Fruit fly (Drosophila melanogaster) whole organism, embryonic: ENCODE data around the gene dib.

Experiments
- Atf6 ChIP-seq: fragments of 200-800 bp; sonication (Bioruptor generic); IDR thresholded peaks from 2 replicates; pipeline ENCODE4 v1.3.6; 2022; ENCODE audit warnings: missing biosample characterization, missing genetic modification characterization
- CG10366 ChIP-seq: fragments of 200-800 bp; sonication (Bioruptor generic); IDR thresholded peaks from 2 replicates; pipeline ENCODE4 v1.3.6; 2022; ENCODE audit warnings: missing biosample characterization, missing genetic modification characterization
- CG11247 ChIP-seq: fragments of 200-800 bp; sonication (Bioruptor generic); IDR thresholded peaks from 2 replicates; pipeline ENCODE4 v1.3.6; 2022; ENCODE audit warnings: missing biosample characterization, missing genetic modification characterization
- CG14710 ChIP-seq: fragments of 200-800 bp; sonication (Bioruptor generic); optimal IDR thresholded peaks from 3 replicates; lab custom pipeline; 2019; ENCODE audit warnings: missing biosample characterization, mild to moderate bottlenecking, missing genetic modification characterization, moderate library complexity
- CG15696 ChIP-seq: fragments of 200-800 bp; sonication (Bioruptor generic); optimal IDR thresholded peaks from 2 replicates; lab custom pipeline; 2019; ENCODE audit warnings: missing biosample characterization, mild to moderate bottlenecking, missing genetic modification characterization, moderate library complexity
- CG1602 ChIP-seq: fragments of 200-800 bp; sonication (Bioruptor generic); optimal IDR thresholded peaks from 3 replicates; lab custom pipeline; 2016; ENCODE audit warnings: missing biosample characterization, missing genetic modification characterization
- CG1647 ChIP-seq: fragments of 200-800 bp; sonication (Bioruptor generic); optimal IDR thresholded peaks from 3 replicates; lab custom pipeline; 2016; ENCODE audit warnings: missing biosample characterization, missing genetic modification characterization
- CG18011 ChIP-seq: fragments of 200-800 bp; sonication (Bioruptor generic); optimal IDR thresholded peaks from 2 replicates; lab custom pipeline; 2017; ENCODE audit warnings: missing biosample characterization, missing genetic modification characterization, mild to moderate bottlenecking, moderate library complexity, missing genotype
- CG2120 ChIP-seq: fragments of 200-800 bp; sonication (Bioruptor generic); optimal IDR thresholded peaks from 3 replicates; lab custom pipeline; 2016; ENCODE audit warnings: missing biosample characterization, missing genetic modification characterization
- CG31224 ChIP-seq: fragments of 200-800 bp; sonication (Bioruptor generic); IDR thresholded peaks from 2 replicates; pipeline ENCODE4 v1.3.6; 2022; ENCODE audit warnings: missing biosample characterization, missing genetic modification characterization
- CG32767 ChIP-seq: fragments of 200-800 bp; sonication (Bioruptor generic); IDR thresholded peaks from 2 replicates; pipeline ENCODE4 v1.3.6; 2022; ENCODE audit warnings: missing biosample characterization, missing genetic modification characterization
- CG3281 ChIP-seq: fragments of 200-800 bp; sonication (Bioruptor generic); optimal IDR thresholded peaks from 3 replicates; lab custom pipeline; 2017; ENCODE audit warnings: missing biosample characterization, mild to moderate bottlenecking, missing genetic modification characterization
- CG3407 ChIP-seq: fragments of 200-800 bp; sonication (Bioruptor generic); optimal IDR thresholded peaks from 2 replicates; lab custom pipeline; 2018; ENCODE audit warnings: missing biosample characterization, mild to moderate bottlenecking, missing genetic modification characterization
- CG3726 ChIP-seq: fragments of 200-800 bp; sonication (Bioruptor generic); IDR thresholded peaks from 3 replicates; pipeline ENCODE4, ENCODE4 v1.3.6; 2022; ENCODE audit warnings: missing biosample characterization, missing genetic modification characterization
- CG4328 ChIP-seq: fragments of 200-800 bp; sonication (Bioruptor generic); optimal IDR thresholded peaks from 3 replicates; lab custom pipeline; 2017; ENCODE audit warnings: missing biosample characterization, missing genetic modification reagents, missing genetic modification characterization
- CG6683 ChIP-seq: fragments of 200-800 bp; sonication (Bioruptor generic); optimal IDR thresholded peaks from 2 replicates; lab custom pipeline; 2017; ENCODE audit warnings: missing biosample characterization, mild to moderate bottlenecking, missing genetic modification characterization, missing genetic modification reagents
- CG6689 ChIP-seq: fragments of 200-800 bp; sonication (Bioruptor generic); IDR thresholded peaks from 2 replicates; pipeline ENCODE4 v1.3.6; 2022; ENCODE audit warnings: missing biosample characterization, missing genetic modification characterization
- CG8359 ChIP-seq: fragments of 200-800 bp; sonication (Bioruptor generic); optimal IDR thresholded peaks from 2 replicates; lab custom pipeline; 2017; ENCODE audit warnings: missing biosample characterization, mild to moderate bottlenecking, missing genetic modification characterization, borderline replicate concordance
- CG9876 ChIP-seq: fragments of 200-800 bp; sonication (Bioruptor generic); optimal IDR thresholded peaks from 2 replicates; lab custom pipeline; 2016; ENCODE audit warnings: missing biosample characterization, missing genetic modification characterization
- CkIIα-i1 ChIP-seq: fragments of 200-800 bp; sonication (Bioruptor generic); IDR thresholded peaks from 2 replicates; pipeline ENCODE4 v1.3.6; 2022; ENCODE audit warnings: missing biosample characterization, missing genetic modification characterization
- Dp ChIP-seq: fragments of 200-800 bp; sonication (Bioruptor generic); optimal IDR thresholded peaks from 2 replicates; lab custom pipeline; 2018; ENCODE audit warnings: missing biosample characterization, mild to moderate bottlenecking, missing genetic modification characterization, moderate library complexity
- Drgx ChIP-seq: fragments of 200-800 bp; sonication (Bioruptor generic); IDR thresholded peaks from 2 replicates; pipeline ENCODE4 v1.3.6; 2022; ENCODE audit warnings: missing biosample characterization, missing genetic modification characterization
- HmgZ ChIP-seq: fragments of 200-800 bp; sonication (Bioruptor generic); optimal IDR thresholded peaks from 2 replicates; lab custom pipeline; 2018; ENCODE audit warnings: missing biosample characterization, mild to moderate bottlenecking, missing genetic modification characterization
- Lim3 ChIP-seq: fragments of 200-800 bp; sonication (Bioruptor generic); IDR thresholded peaks from 2 replicates; pipeline ENCODE4 v1.3.6; 2022; ENCODE audit warnings: missing biosample characterization, missing genetic modification characterization
- Nf-YB ChIP-seq: fragments of 200-800 bp; sonication (Bioruptor generic); optimal IDR thresholded peaks from 3 replicates; lab custom pipeline; 2019; ENCODE audit warnings: missing biosample characterization, mild to moderate bottlenecking, missing genetic modification characterization, moderate library complexity
- Scr ChIP-seq: fragments of 200-800 bp; sonication (Bioruptor generic); IDR thresholded peaks from 2 replicates; pipeline ENCODE4 v1.3.6; 2022; ENCODE audit warnings: missing biosample characterization, missing genetic modification characterization; ENCODE audit not compliant: partially characterized antibody
- Sox100B ChIP-seq: fragments of 200-800 bp; sonication (Bioruptor generic); optimal IDR thresholded peaks from 3 replicates; lab custom pipeline; 2018; ENCODE audit warnings: missing biosample characterization, mild to moderate bottlenecking, missing genetic modification characterization
- Ssrp ChIP-seq: fragments of 200-800 bp; sonication (Bioruptor generic); optimal IDR thresholded peaks from 2 replicates; lab custom pipeline; 2018; ENCODE audit warnings: missing biosample characterization, mild to moderate bottlenecking, missing genetic modification characterization, moderate library complexity
- Stat92E ChIP-seq, 3 experiments: fragments of >200 bp in 2 of 3; fragments of 200-800 bp in 1 of 3; sonication (Bioruptor generic) in 1 of 3; optimal IDR thresholded peaks; 2 replicates each; lab custom pipeline; 2017 to 2019; ENCODE audit warnings: missing biosample characterization in 3 of 3, missing genetic modification characterization in 3 of 3, mild to moderate bottlenecking in 1 of 3, moderate library complexity in 1 of 3
- ase ChIP-seq: fragments of 200-800 bp; sonication (Bioruptor generic); IDR thresholded peaks from 3 replicates; pipeline ENCODE4 v1.3.6; 2022; ENCODE audit warnings: missing biosample characterization, missing genetic modification characterization
- cad ChIP-seq: fragments of >200 bp; optimal IDR thresholded peaks from 2 replicates; lab custom pipeline; 2017; ENCODE audit warnings: missing biosample characterization, missing genetic modification characterization
- dmrt11E ChIP-seq: fragments of 200-800 bp; sonication (Bioruptor generic); optimal IDR thresholded peaks from 3 replicates; lab custom pipeline; 2018; ENCODE audit warnings: missing biosample characterization, mild to moderate bottlenecking, missing genetic modification characterization, moderate library complexity
- dpn ChIP-seq, 2 experiments: fragments of 200-800 bp; sonication (Bioruptor generic); optimal IDR thresholded peaks; 3 replicates each; lab custom pipeline; 2016; ENCODE audit warnings: missing biosample characterization in 2 of 2, missing genetic modification characterization in 2 of 2
- fd102C ChIP-seq: fragments of 200-800 bp; sonication (Bioruptor generic); optimal IDR thresholded peaks from 2 replicates; lab custom pipeline; 2018; ENCODE audit warnings: missing biosample characterization, mild to moderate bottlenecking, missing genetic modification characterization, moderate library complexity
- h ChIP-seq: fragments of >200 bp; optimal IDR thresholded peaks from 2 replicates; lab custom pipeline; 2017
- lov ChIP-seq, 2 experiments: fragments of 200-800 bp in 1 of 2; fragments of >200 bp in 1 of 2; sonication (Bioruptor generic) in 1 of 2; IDR thresholded peaks in 1 of 2; optimal IDR thresholded peaks in 1 of 2; 2 replicates in 1 of 2; 3 replicates in 1 of 2; pipeline versions ENCODE4 v1.3.6 to Lab custom; 2017 to 2022; ENCODE audit warnings: missing biosample characterization in 1 of 2, missing genetic modification characterization in 1 of 2
- nerfin-1 ChIP-seq: fragments of 200-800 bp; sonication (Bioruptor generic); optimal IDR thresholded peaks from 3 replicates; lab custom pipeline; 2019; ENCODE audit warnings: missing biosample characterization, mild to moderate bottlenecking, missing genetic modification characterization, moderate library complexity
- odd ChIP-seq: fragments of 200-800 bp; sonication (Bioruptor generic); optimal IDR thresholded peaks from 2 replicates; lab custom pipeline; 2017; ENCODE audit warnings: missing biosample characterization, mild to moderate bottlenecking, missing genetic modification characterization
- pan ChIP-seq, 4 experiments: fragments of >200 bp in 3 of 4; fragments of 200-800 bp in 1 of 4; sonication (Bioruptor generic) in 1 of 4; optimal IDR thresholded peaks in 3 of 4; IDR thresholded peaks in 1 of 4; 2 replicates each; pipeline versions ENCODE4 v1.3.6 to Lab custom; 2017 to 2022; ENCODE audit warnings: missing biosample characterization in 2 of 4, missing genetic modification characterization in 2 of 4, mixed read lengths in 1 of 4
- pzg ChIP-seq: fragments of 200-800 bp; sonication (Bioruptor generic); optimal IDR thresholded peaks from 3 replicates; lab custom pipeline; 2018; ENCODE audit warnings: missing biosample characterization, mild to moderate bottlenecking, missing genetic modification characterization, moderate library complexity
- ranshi ChIP-seq: fragments of 200-800 bp; sonication (Bioruptor generic); IDR thresholded peaks from 2 replicates; pipeline ENCODE4 v1.3.6; 2022; ENCODE audit warnings: missing biosample characterization, missing genetic modification characterization
- salm ChIP-seq: fragments of 200-800 bp; sonication (Bioruptor generic); optimal IDR thresholded peaks from 2 replicates; lab custom pipeline; 2018; ENCODE audit warnings: missing biosample characterization, mild to moderate bottlenecking, missing genetic modification characterization
- sc ChIP-seq, 3 experiments: fragments of >200 bp in 2 of 3; fragments of 200-800 bp in 1 of 3; sonication (Bioruptor generic) in 1 of 3; optimal IDR thresholded peaks; 2 replicates in 2 of 3; 3 replicates in 1 of 3; lab custom pipeline; 2017; ENCODE audit warnings: mild to moderate bottlenecking in 1 of 3, missing biosample characterization in 1 of 3, missing genetic modification characterization in 1 of 3, missing genetic modification reagents in 1 of 3
- slp2 ChIP-seq: fragments of 200-800 bp; sonication (Bioruptor generic); optimal IDR thresholded peaks from 2 replicates; lab custom pipeline; 2016; ENCODE audit warnings: missing biosample characterization, missing genetic modification characterization
- sna ChIP-seq: fragments of 200-800 bp; sonication (Bioruptor generic); IDR thresholded peaks from 2 replicates; pipeline ENCODE4 v1.3.6; 2022; ENCODE audit warnings: missing biosample characterization, missing genetic modification characterization; ENCODE audit not compliant: partially characterized antibody
- sqz ChIP-seq: fragments of 200-800 bp; sonication (Bioruptor generic); optimal IDR thresholded peaks from 3 replicates; lab custom pipeline; 2018; ENCODE audit warnings: missing biosample characterization, mild to moderate bottlenecking, missing genetic modification characterization
- sr ChIP-seq: fragments of 200-800 bp; sonication (Bioruptor generic); IDR thresholded peaks from 3 replicates; pipeline ENCODE4 v1.3.6; 2022; ENCODE audit warnings: missing biosample characterization, missing genetic modification characterization
- ssp ChIP-seq: fragments of 200-800 bp; sonication (Bioruptor generic); IDR thresholded peaks from 2 replicates; pipeline ENCODE4 v1.3.6; 2022; ENCODE audit warnings: missing biosample characterization, missing genetic modification characterization
- zfh2 ChIP-seq: fragments of 200-800 bp; sonication (Bioruptor generic); optimal IDR thresholded peaks from 2 replicates; lab custom pipeline; 2016; ENCODE audit warnings: missing biosample characterization, missing genetic modification characterization

Gene dib

DNA sequence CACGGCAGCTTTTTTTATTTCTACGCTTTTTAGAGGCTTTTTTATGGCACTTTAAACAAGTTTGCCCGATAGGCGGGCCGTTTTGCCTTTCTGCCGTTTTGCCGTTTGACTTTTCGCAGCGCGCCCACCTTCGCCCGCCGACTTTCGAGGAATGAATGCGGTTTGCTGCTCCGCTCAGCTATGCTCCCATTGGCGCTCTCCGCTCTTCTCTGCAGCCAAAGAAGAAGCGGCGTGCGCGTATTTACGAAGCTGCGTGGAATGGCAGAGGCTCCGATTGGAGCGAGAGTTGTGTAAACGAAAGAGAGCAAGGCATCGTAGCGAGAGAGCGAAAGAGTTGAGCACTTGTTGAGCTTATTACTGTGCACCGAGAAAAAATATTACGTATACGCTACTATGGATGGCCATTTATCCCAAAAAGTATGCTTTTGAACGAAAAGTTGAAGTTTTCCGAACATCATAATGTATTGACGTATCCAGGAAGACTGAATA, 9.5 kb downstream of the dib start, which contains the start of gene wit (continued):
- TF ChIP-seq nerfin-1 (tag; lab: Kevin White, UChicago) (no peak), sc (optimal IDR thresholded peaks at IDR 0.05; lab: Kevin White, UChicago) (no peak), sc (GFP tag; optimal IDR thresholded peaks at IDR 0.05; lab: Kevin White, UChicago) (no peak), HmgZ (tag; lab: Kevin White, UChicago) (peak; percentile 26), slp2 (GFP tag; lab: Kevin White, UChicago) (no peak), CkIIα-i1 (no peak), Dp (GFP tag; lab: Kevin White, UChicago) (peak; percentile 6), Drgx (GFP tag; lab: Robert Waterston, UW) (peak; percentile 48; the same call in 1 of the 2 replicates), CG2120 (GFP tag; lab: Kevin White, UChicago) (peak; percentile 58), Nf-YB (GFP tag; lab: Kevin White, UChicago) (peak; percentile 41), CG4328 (peak; percentile 18), lov (optimal IDR thresholded peaks at IDR 0.05; lab: Kevin White, UChicago) (no peak), lov (GFP tag; IDR thresholded peaks at IDR 0.05; lab: Robert Waterston, UW) (no peak), Stat92E (GFP tag; optimal IDR thresholded peaks at IDR 0.05; lab: Kevin White, UChicago) (no peak), CG31224 (GFP tag; lab: Robert Waterston, UW) (no peak), cad (GFP tag; lab: Kevin White, UChicago) (no peak), pan (optimal IDR thresholded peaks at IDR 0.05; lab: Kevin White, UChicago) (no peak), pan (GFP tag; optimal IDR thresholded peaks at IDR 0.05 in 1 of 2, IDR thresholded peaks at IDR 0.05 in 1 of 2) (peak in 1 of 2 experiments; percentile 30), CG3726 (GFP tag; lab: Robert Waterston, UW) (no peak), sna (GFP tag; lab: Robert Waterston, UW) (peak; percentile 70), CG1647 (GFP tag; lab: Kevin White, UChicago) (no peak), CG11247 (GFP tag; lab: Robert Waterston, UW) (no peak), zfh2 (GFP tag; lab: Kevin White, UChicago) (no peak), ssp (no peak), dpn (GFP tag; optimal IDR thresholded peaks at IDR 0.05; lab: Kevin White, UChicago) (no peak), CG6689 (GFP tag; lab: Robert Waterston, UW) (no peak), CG1602 (GFP tag; lab: Kevin White, UChicago) (no peak), h (no peak), CG10366 (GFP tag; lab: Robert Waterston, UW) (no peak), CG15696 (tag; lab: Kevin White, UChicago) (no peak), odd (GFP tag; lab: Kevin White, UChicago) (peak; percentile 45), Atf6 (GFP tag; lab: Robert Waterston, UW) (0 out of 2 replicates have a peak, but pooled peaks have one; percentile 17), CG18011 (GFP tag; lab: Kevin White, UChicago) (no peak), CG6683 (GFP tag; lab: Kevin White, UChicago) (no peak), ranshi (GFP tag; lab: Robert Waterston, UW) (peak; percentile 11; the same call in 1 of the 2 replicates), CG3281 (peak; percentile 1), salm (tag; lab: Kevin White, UChicago) (no peak), CG14710 (no peak), ase (no peak), Lim3 (GFP tag; lab: Robert Waterston, UW) (no peak), CG3407 (GFP tag; lab: Kevin White, UChicago) (no peak), Scr (GFP tag; lab: Robert Waterston, UW) (peak; percentile 28), dmrt11E (tag; lab: Kevin White, UChicago) (no peak), CG8359 (no peak), CG32767 (GFP tag; lab: Robert Waterston, UW) (0 out of 2 replicates have a peak, but pooled peaks have one; percentile 16), sqz (GFP tag; lab: Kevin White, UChicago) (peak; percentile 53), Ssrp (no peak), sr (GFP tag; lab: Robert Waterston, UW) (peak; percentile 73; the same call in 2 of the 3 replicates), fd102C (GFP tag; lab: Kevin White, UChicago) (no peak), pzg (GFP tag; lab: Kevin White, UChicago) (no peak), Sox100B (GFP tag; lab: Kevin White, UChicago) (no peak), CG9876 (no peak)
